Fruit fly (Drosophila melanogaster) whole organism, embryonic: ENCODE results near the gene lawc.

ENCODE experiments used
- ATbp ChIP-seq: fragments of 200-800 bp; sonication (Bioruptor generic); optimal IDR thresholded peaks from 2 replicates; lab custom pipeline; 2017; ENCODE audit warnings: missing biosample characterization, mild to moderate bottlenecking, missing genetic modification characterization, missing genetic modification reagents
- Ada2b ChIP-seq: fragments of 200-800 bp; sonication (Bioruptor generic); IDR thresholded peaks from 2 replicates; pipeline ENCODE4 v1.3.6; 2022; ENCODE audit warnings: missing biosample characterization, missing genetic modification characterization
- CG10147 ChIP-seq: fragments of 200-800 bp; sonication (Bioruptor generic); optimal IDR thresholded peaks from 2 replicates; lab custom pipeline; 2019; ENCODE audit warnings: missing biosample characterization, mild to moderate bottlenecking, missing genetic modification characterization, moderate library complexity
- CG10431 ChIP-seq: fragments of 200-800 bp; sonication (Bioruptor generic); optimal IDR thresholded peaks from 3 replicates; lab custom pipeline; 2018; ENCODE audit warnings: missing biosample characterization, mild to moderate bottlenecking, missing genetic modification characterization
- CG11085 ChIP-seq: fragments of 200-800 bp; sonication (Bioruptor generic); IDR thresholded peaks from 2 replicates; pipeline ENCODE4 v1.3.6; 2022; ENCODE audit warnings: missing biosample characterization, missing genetic modification characterization
- CG11504 ChIP-seq: fragments of 200-800 bp; sonication (Bioruptor generic); optimal IDR thresholded peaks from 3 replicates; lab custom pipeline; 2019; ENCODE audit warnings: missing biosample characterization, mild to moderate bottlenecking, missing genetic modification characterization, moderate library complexity
- CG11696 ChIP-seq: fragments of 200-800 bp; sonication (Bioruptor generic); IDR thresholded peaks from 2 replicates; pipeline ENCODE4 v1.3.6; 2022; ENCODE audit warnings: missing biosample characterization, missing genetic modification characterization
- CG13624 ChIP-seq: fragments of 200-800 bp; sonication (Bioruptor generic); optimal IDR thresholded peaks from 2 replicates; lab custom pipeline; 2016; ENCODE audit warnings: missing biosample characterization, missing genetic modification characterization
- CG15269 ChIP-seq: fragments of 200-800 bp; sonication (Bioruptor generic); optimal IDR thresholded peaks from 2 replicates; lab custom pipeline; 2018; ENCODE audit warnings: missing biosample characterization, mild to moderate bottlenecking, missing genetic modification characterization, moderate library complexity
- CG17361 ChIP-seq: fragments of 200-800 bp; sonication (Bioruptor generic); IDR thresholded peaks from 3 replicates; pipeline ENCODE4 v1.3.6; 2022; ENCODE audit warnings: missing biosample characterization, missing genetic modification characterization
- CG17385 ChIP-seq: fragments of 200-800 bp; sonication (Bioruptor generic); optimal IDR thresholded peaks from 3 replicates; lab custom pipeline; 2018; ENCODE audit warnings: missing biosample characterization, mild to moderate bottlenecking, missing genetic modification characterization
- CG30403 ChIP-seq: fragments of 200-800 bp; sonication (Bioruptor generic); optimal IDR thresholded peaks from 3 replicates; lab custom pipeline; 2016; ENCODE audit warnings: missing biosample characterization, missing genetic modification characterization
- CG3163 ChIP-seq: fragments of 200-800 bp; sonication (Bioruptor generic); optimal IDR thresholded peaks from 3 replicates; lab custom pipeline; 2016; ENCODE audit warnings: missing biosample characterization, missing genetic modification characterization
- CG34422 ChIP-seq: fragments of 200-800 bp; sonication (Bioruptor generic); IDR thresholded peaks from 3 replicates; pipeline ENCODE4 v1.3.6; 2022; ENCODE audit warnings: missing biosample characterization, missing genetic modification characterization
- CG4360 ChIP-seq: fragments of 200-800 bp; sonication (Bioruptor generic); IDR thresholded peaks from 2 replicates; pipeline ENCODE4 v1.3.6; 2022; ENCODE audit warnings: missing biosample characterization, missing genetic modification characterization
- CG4404 ChIP-seq: fragments of 200-800 bp; sonication (Bioruptor generic); IDR thresholded peaks from 2 replicates; pipeline ENCODE4 v1.3.6; 2022; ENCODE audit warnings: missing biosample characterization, missing genetic modification characterization
- CG6175 ChIP-seq: fragments of 200-800 bp; sonication (Bioruptor generic); IDR thresholded peaks from 3 replicates; pipeline ENCODE4 v1.3.6; 2022; ENCODE audit warnings: missing biosample characterization, missing genetic modification characterization
- CG6689 ChIP-seq: fragments of 200-800 bp; sonication (Bioruptor generic); IDR thresholded peaks from 2 replicates; pipeline ENCODE4 v1.3.6; 2022; ENCODE audit warnings: missing biosample characterization, missing genetic modification characterization
- CG6765 ChIP-seq: fragments of 200-800 bp; sonication (Bioruptor generic); optimal IDR thresholded peaks from 3 replicates; lab custom pipeline; 2017; ENCODE audit warnings: missing biosample characterization, mild to moderate bottlenecking, missing genetic modification characterization
- CG7556 ChIP-seq: fragments of 200-800 bp; sonication (Bioruptor generic); optimal IDR thresholded peaks from 2 replicates; lab custom pipeline; 2017; ENCODE audit warnings: missing biosample characterization, mild to moderate bottlenecking, missing genetic modification characterization
- CG7839 ChIP-seq: fragments of 200-800 bp; sonication (Bioruptor generic); optimal IDR thresholded peaks from 3 replicates; lab custom pipeline; 2018; ENCODE audit warnings: missing biosample characterization, mild to moderate bottlenecking, missing genetic modification characterization, moderate library complexity
- CG8089 ChIP-seq: fragments of 200-800 bp; sonication (Bioruptor generic); optimal IDR thresholded peaks from 3 replicates; lab custom pipeline; 2016; ENCODE audit warnings: missing biosample characterization, missing genetic modification characterization
- CG8281 ChIP-seq: fragments of 200-800 bp; sonication (Bioruptor generic); optimal IDR thresholded peaks from 2 replicates; lab custom pipeline; 2018; ENCODE audit warnings: missing biosample characterization, mild to moderate bottlenecking, missing genetic modification characterization, moderate library complexity
- CG9215 ChIP-seq: fragments of 200-800 bp; sonication (Bioruptor generic); IDR thresholded peaks from 2 replicates; pipeline ENCODE4 v1.3.6; 2022; ENCODE audit warnings: missing biosample characterization, missing genetic modification characterization
- CG9817 ChIP-seq: fragments of 200-800 bp; sonication (Bioruptor generic); optimal IDR thresholded peaks from 2 replicates; lab custom pipeline; 2018; ENCODE audit warnings: missing biosample characterization, mild to moderate bottlenecking, missing genetic modification characterization, moderate library complexity
- CTCF ChIP-seq: fragments of 200-800 bp; sonication (Bioruptor generic); optimal IDR thresholded peaks from 2 replicates; lab custom pipeline; 2017; ENCODE audit warnings: missing biosample characterization, mild to moderate bottlenecking, missing genetic modification characterization, moderate library complexity
- Camta ChIP-seq: fragments of 200-800 bp; sonication (Bioruptor generic); optimal IDR thresholded peaks from 2 replicates; lab custom pipeline; 2016; ENCODE audit warnings: missing biosample characterization, missing genetic modification characterization
- D19A ChIP-seq: fragments of 200-800 bp; optimal IDR thresholded peaks from 3 replicates; lab custom pipeline; 2019; ENCODE audit warnings: missing biosample characterization, mild to moderate bottlenecking, missing genetic modification characterization, moderate library complexity
- Deaf1 ChIP-seq: fragments of 200-800 bp; optimal IDR thresholded peaks from 3 replicates; lab custom pipeline; 2019; ENCODE audit warnings: missing biosample characterization, mild to moderate bottlenecking, missing genetic modification characterization, moderate library complexity
- Med ChIP-seq: fragments of 200-800 bp; sonication (Bioruptor generic); peaks from one replicate; lab custom pipeline; 2016; ENCODE audit warnings: missing biosample characterization, missing genetic modification characterization, mild to moderate bottlenecking, inconsistent platforms, moderate library complexity
- NFAT ChIP-seq: fragments of 200-800 bp; sonication (Bioruptor generic); IDR thresholded peaks from 2 replicates; pipeline ENCODE4 v1.3.6; 2022; ENCODE audit warnings: missing biosample characterization, missing genetic modification characterization
- Oli ChIP-seq: fragments of 200-800 bp; sonication (Bioruptor generic); optimal IDR thresholded peaks from 2 replicates; lab custom pipeline; 2018; ENCODE audit warnings: missing biosample characterization, mild to moderate bottlenecking, missing genetic modification characterization, moderate library complexity
- Ptx1 ChIP-seq: fragments of 200-800 bp; sonication (Bioruptor generic); IDR thresholded peaks from 2 replicates; pipeline ENCODE4 v1.3.6; 2022; ENCODE audit warnings: missing biosample characterization, missing genetic modification characterization
- Rfx ChIP-seq: fragments of 200-800 bp; sonication (Bioruptor generic); IDR thresholded peaks from 2 replicates; pipeline ENCODE4 v1.3.6; 2022; ENCODE audit warnings: missing biosample characterization, missing genetic modification characterization
- Side ChIP-seq: fragments of 200-800 bp; sonication (Bioruptor generic); optimal IDR thresholded peaks from 2 replicates; lab custom pipeline; 2016; ENCODE audit warnings: missing biosample characterization, missing genetic modification characterization
- az2 ChIP-seq: fragments of 200-800 bp; sonication (Bioruptor generic); optimal IDR thresholded peaks from 3 replicates; lab custom pipeline; 2016; ENCODE audit warnings: missing biosample characterization, missing genetic modification characterization
- bab2 ChIP-seq: fragments of 200-800 bp; sonication (Bioruptor generic); optimal IDR thresholded peaks from 2 replicates; lab custom pipeline; 2016; ENCODE audit warnings: missing biosample characterization, missing genetic modification characterization
- bbx ChIP-seq: fragments of 200-800 bp; sonication (Bioruptor generic); IDR thresholded peaks from 2 replicates; pipeline ENCODE4 v1.3.6; 2022; ENCODE audit warnings: missing biosample characterization, missing genetic modification characterization; ENCODE audit not compliant: partially characterized antibody
- bsh ChIP-seq, 2 experiments: fragments of 200-800 bp; sonication (Bioruptor generic); optimal IDR thresholded peaks; 2 replicates each; lab custom pipeline; 2017 to 2018; ENCODE audit warnings: mild to moderate bottlenecking in 2 of 2, missing biosample characterization in 2 of 2, missing genetic modification characterization in 2 of 2, moderate library complexity in 1 of 2
- crc ChIP-seq: fragments of 200-800 bp; sonication (Bioruptor generic); optimal IDR thresholded peaks from 2 replicates; lab custom pipeline; 2016; ENCODE audit warnings: missing biosample characterization, missing genetic modification characterization
- crp ChIP-seq, 2 experiments: fragments of 200-800 bp; sonication (Bioruptor generic); optimal IDR thresholded peaks; 2 replicates in 1 of 2; 3 replicates in 1 of 2; lab custom pipeline; 2017; ENCODE audit warnings: missing biosample characterization in 2 of 2, missing genetic modification characterization in 2 of 2, mild to moderate bottlenecking in 1 of 2, moderate library complexity in 1 of 2
- ems ChIP-seq: fragments of 200-800 bp; sonication (Bioruptor generic); optimal IDR thresholded peaks from 3 replicates; lab custom pipeline; 2016; ENCODE audit warnings: missing biosample characterization, missing genetic modification characterization
- esg ChIP-seq: fragments of 200-800 bp; sonication (Bioruptor generic); conservative IDR thresholded peaks from 2 replicates; pipeline ENCODE4 v1.3.6; 2022; ENCODE audit warnings: missing biosample characterization, missing genetic modification characterization
- jumu ChIP-seq: fragments of 200-800 bp; sonication (Bioruptor generic); optimal IDR thresholded peaks from 3 replicates; lab custom pipeline; 2016; ENCODE audit warnings: missing biosample characterization, missing genetic modification characterization
- lilli ChIP-seq: fragments of 200-800 bp; sonication (Bioruptor generic); optimal IDR thresholded peaks from 3 replicates; lab custom pipeline; 2016; ENCODE audit warnings: missing biosample characterization, missing genetic modification characterization
- mam ChIP-seq: fragments of 200-800 bp; sonication (Bioruptor generic); optimal IDR thresholded peaks from 3 replicates; lab custom pipeline; 2016; ENCODE audit warnings: missing biosample characterization, missing genetic modification characterization
- nmo ChIP-seq: fragments of 200-800 bp; sonication (Bioruptor generic); optimal IDR thresholded peaks from 2 replicates; lab custom pipeline; 2018; ENCODE audit warnings: missing biosample characterization, mild to moderate bottlenecking, missing genetic modification characterization, moderate library complexity
- pros ChIP-seq: fragments of 200-800 bp; sonication (Bioruptor generic); optimal IDR thresholded peaks from 3 replicates; lab custom pipeline; 2019; ENCODE audit warnings: missing biosample characterization, mild to moderate bottlenecking, missing genetic modification characterization, moderate library complexity
- sens ChIP-seq: fragments of 200-800 bp; sonication (Bioruptor generic); peaks from one replicate; lab custom pipeline; 2016; ENCODE audit warnings: missing biosample characterization, missing genetic modification characterization
- sr ChIP-seq: fragments of 200-800 bp; sonication (Bioruptor generic); IDR thresholded peaks from 3 replicates; pipeline ENCODE4 v1.3.6; 2022; ENCODE audit warnings: missing biosample characterization, missing genetic modification characterization
- stwl ChIP-seq: fragments of 200-800 bp; sonication (Bioruptor generic); optimal IDR thresholded peaks from 3 replicates; lab custom pipeline; 2018; ENCODE audit warnings: missing biosample characterization, mild to moderate bottlenecking, missing genetic modification characterization, moderate library complexity
- unpg ChIP-seq: fragments of 200-800 bp; sonication (Bioruptor generic); optimal IDR thresholded peaks from 3 replicates; lab custom pipeline; 2018; ENCODE audit warnings: missing biosample characterization, mild to moderate bottlenecking, missing genetic modification characterization, moderate library complexity
- zf30C ChIP-seq: fragments of 200-800 bp; sonication (Bioruptor generic); optimal IDR thresholded peaks from 3 replicates; lab custom pipeline; 2018; ENCODE audit warnings: missing biosample characterization, mild to moderate bottlenecking, missing genetic modification characterization
- zfh1 ChIP-seq: fragments of 200-800 bp; sonication (Bioruptor generic); IDR thresholded peaks from 3 replicates; pipeline ENCODE4 v1.3.6; 2022; ENCODE audit warnings: missing biosample characterization, missing genetic modification characterization

The lawc gene

DNA sequence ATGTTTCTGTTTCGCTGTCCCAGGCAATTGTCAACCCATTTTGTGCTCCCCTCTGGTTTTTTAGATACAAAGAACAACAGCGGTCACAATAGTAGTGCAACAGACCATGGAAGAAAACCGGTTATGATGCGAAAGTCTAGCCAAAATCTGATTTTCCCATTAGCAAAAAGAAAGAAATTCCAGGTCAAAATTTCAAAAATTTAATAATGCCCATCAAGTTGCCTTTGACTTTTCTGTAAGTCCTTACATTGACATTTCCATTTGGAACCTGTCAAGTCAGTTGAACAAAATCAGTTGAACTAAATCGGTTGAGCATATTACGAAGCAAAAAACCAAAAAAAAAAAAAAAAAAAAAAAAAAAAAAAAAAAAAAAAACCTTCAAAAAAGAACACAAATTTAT, 5.5 kb upstream of the lawc start (continued):
- no peak for TF ChIP-seq Ada2b (GFP tag; lab: Robert Waterston, UW)
- TF ChIP-seq CG8281 (tag; lab: Kevin White, UChicago) = no peak
- TF ChIP-seq ATbp (GFP tag; lab: Kevin White, UChicago) = peak; percentile 11
- TF ChIP-seq Ptx1 (GFP tag; lab: Robert Waterston, UW) = 0 out of 2 replicates have a peak, but pooled peaks have one; percentile 12
- TF ChIP-seq CG10147 = no peak
- TF ChIP-seq CG6765 = no peak
- peak; percentile 36 for TF ChIP-seq CG13624
- peak; percentile 64 for TF ChIP-seq CG11696
- TF ChIP-seq Rfx (GFP tag; lab: Robert Waterston, UW) = 0 out of 2 replicates have a peak, but pooled peaks have one; percentile 29
- TF ChIP-seq CG4404 (GFP tag; lab: Robert Waterston, UW) = no peak
- TF ChIP-seq CG30403 (GFP tag; lab: Kevin White, UChicago) = peak; percentile 7
- TF ChIP-seq CG6175 (GFP tag; lab: Robert Waterston, UW) = no peak
- TF ChIP-seq Med = peak; percentile 68
- no peak for TF ChIP-seq CG11085 (GFP tag; lab: Robert Waterston, UW)
- TF ChIP-seq sr (GFP tag; lab: Robert Waterston, UW) = no peak
- no peak for TF ChIP-seq stwl (tag; lab: Kevin White, UChicago)
- TF ChIP-seq CG6689 (GFP tag; lab: Robert Waterston, UW) = no peak
- TF ChIP-seq Camta (GFP tag; lab: Kevin White, UChicago) = peak; percentile 60
- TF ChIP-seq CG8089 = no peak
- no peak for TF ChIP-seq CG9215 (GFP tag; lab: Robert Waterston, UW)
- TF ChIP-seq Side (GFP tag; lab: Kevin White, UChicago) = peak; percentile 34
- TF ChIP-seq CG15269 = no peak
- TF ChIP-seq NFAT (GFP tag; lab: Robert Waterston, UW) = no peak
- TF ChIP-seq Oli (tag; lab: Kevin White, UChicago) = peak; percentile 16
- no peak for TF ChIP-seq CG7556
- peak; percentile 44 for TF ChIP-seq CG11504 (tag; lab: Kevin White, UChicago)
- TF ChIP-seq bab2 (GFP tag; lab: Kevin White, UChicago) = peak; percentile 32
- no peak for TF ChIP-seq CG34422 (GFP tag; lab: Robert Waterston, UW)
- peak; percentile 13 for TF ChIP-seq lilli
- TF ChIP-seq esg (GFP tag; lab: Robert Waterston, UW) = 0 out of 2 replicates have a peak, but pooled peaks have one; percentile 8
- TF ChIP-seq unpg (GFP tag; lab: Kevin White, UChicago) = no peak
- TF ChIP-seq CG9817 (tag; lab: Kevin White, UChicago) = no peak
- peak; percentile 52 for TF ChIP-seq CG7839 (tag; lab: Kevin White, UChicago)
- peak in 1 of 2 experiments; percentile 13 for TF ChIP-seq bsh (GFP tag; optimal IDR thresholded peaks at IDR 0.05; lab: Kevin White, UChicago)
- peak; percentile 36 for TF ChIP-seq crc (GFP tag; lab: Kevin White, UChicago)
- 0 out of 3 replicates have a peak, but pooled peaks have one; percentile 30 for TF ChIP-seq zfh1 (GFP tag; lab: Robert Waterston, UW)
- TF ChIP-seq CG17361 (GFP tag; lab: Robert Waterston, UW) = peak; percentile 22; the same call in 1 of the 3 replicates
- peak; percentile 18 for TF ChIP-seq az2 (GFP tag; lab: Kevin White, UChicago)
- peak; percentile 63 for TF ChIP-seq nmo (GFP tag; lab: Kevin White, UChicago)
- TF ChIP-seq mam = peak; percentile 11
- TF ChIP-seq jumu (GFP tag; lab: Kevin White, UChicago) = peak; percentile 29

DNA sequence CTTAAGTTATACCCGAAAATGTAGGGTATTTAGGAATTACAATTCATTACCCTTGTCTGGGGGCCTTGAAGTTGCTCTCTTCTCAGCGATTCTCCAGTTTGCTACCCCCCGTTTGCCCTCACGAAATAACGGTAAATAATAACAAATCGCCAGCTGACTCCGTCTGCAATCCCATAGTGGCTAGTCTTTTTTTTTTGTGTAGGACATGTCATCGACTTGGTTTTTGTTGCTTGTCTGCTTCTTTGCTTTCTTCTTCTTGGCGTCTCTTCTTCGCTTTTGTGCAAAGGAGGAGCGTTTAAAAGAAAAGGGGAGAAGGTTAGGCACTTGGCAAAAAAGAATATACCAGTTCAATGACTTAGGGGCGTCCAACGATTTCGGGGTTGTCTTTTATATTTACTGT, 4.8 kb upstream of the lawc start:
- TF ChIP-seq crp (GFP tag; optimal IDR thresholded peaks at IDR 0.05; lab: Kevin White, UChicago) (peak in 1 of 2 experiments; percentile 28), sens (GFP tag; lab: Kevin White, UChicago) (peak; percentile 27), CG10431 (GFP tag; lab: Kevin White, UChicago) (no peak), Deaf1 (tag; lab: Kevin White, UChicago) (no peak), zf30C (GFP tag; lab: Kevin White, UChicago) (peak; percentile 57), CG3163 (no peak), CTCF (GFP tag; lab: Kevin White, UChicago) (no peak), pros (GFP tag; lab: Kevin White, UChicago) (peak; percentile 78), D19A (tag; lab: Kevin White, UChicago) (peak; percentile 39), CG4360 (GFP tag; lab: Robert Waterston, UW) (no peak), CG17385 (GFP tag; lab: Kevin White, UChicago) (peak; percentile 45), bbx (GFP tag; lab: Robert Waterston, UW) (no peak), ems (GFP tag; lab: Kevin White, UChicago) (no peak)
